Worm (Caenorhabditis elegans): Measurements from ENCODE around the gene M199.2.

M199.2 gene

DNA sequence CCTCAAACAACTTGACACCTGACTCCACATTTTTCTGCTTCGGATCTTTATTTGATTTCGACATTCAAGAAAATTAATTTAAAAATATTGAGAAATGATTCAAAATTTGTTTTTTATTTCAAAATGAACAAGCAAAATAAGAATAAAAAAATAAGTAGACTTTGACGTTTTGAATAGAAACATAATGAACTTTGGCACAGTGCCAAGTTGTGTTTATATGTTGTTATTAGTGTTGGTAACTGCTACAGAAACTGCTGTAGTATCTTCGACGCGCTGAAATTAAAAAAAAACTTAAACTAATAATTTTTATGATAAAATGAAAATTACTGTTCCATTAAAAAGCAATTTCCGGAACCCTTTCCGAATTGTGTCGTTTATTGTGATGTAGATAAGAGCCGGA, 42.9 kb upstream of the M199.2 start, which contains the start of gene Y41E3.18:
Gene Y41E3.18 (minus strand): TSS at position 101 of the 400 bp plus-strand sequence.
- TF ChIP-seq php-3 (GFP tag; IDR thresholded peaks at IDR 0.05) (no peak), unc-39 (tag; optimal IDR thresholded peaks at IDR 0.05) (no peak), vab-7 (GFP tag; IDR thresholded peaks at IDR 0.05) (no peak), ces-1 (GFP tag; optimal IDR thresholded peaks at IDR 0.05) (no peak), lin-39 (tag; optimal IDR thresholded peaks at IDR 0.05) (no peak), lin-13 (GFP tag; optimal IDR thresholded peaks at IDR 0.05) (no peak), spr-1 (tag; optimal IDR thresholded peaks at IDR 0.05) (no peak), ztf-11 (tag; optimal IDR thresholded peaks at IDR 0.05) (no peak), ceh-28 (tag; optimal IDR thresholded peaks at IDR 0.05) (no peak), nhr-28 (tag; optimal IDR thresholded peaks at IDR 0.05) (no peak), skn-1 (tag; optimal IDR thresholded peaks at IDR 0.05) (no peak), sdz-12 (GFP tag; optimal IDR thresholded peaks at IDR 0.05) (no peak), D1046.2 (GFP tag; IDR thresholded peaks at IDR 0.05) (no peak)

DNA sequence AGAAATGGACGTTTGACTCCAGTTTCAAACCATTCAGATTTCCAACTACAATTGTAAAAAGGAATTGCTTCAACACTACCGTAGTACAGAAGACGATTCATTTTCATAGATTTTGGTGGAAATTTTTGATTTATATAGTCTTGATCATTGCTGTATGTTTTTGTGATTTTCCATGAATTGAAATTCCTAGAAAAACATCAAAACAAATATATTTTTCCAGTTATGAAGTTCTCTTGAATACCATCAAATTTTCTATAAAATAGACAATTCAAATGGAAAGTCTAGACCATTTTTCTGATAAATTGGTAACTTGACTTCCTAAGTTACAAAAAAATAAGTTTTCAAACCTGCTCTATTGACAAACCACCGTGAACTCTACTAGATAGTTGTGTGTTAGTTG, 39.8 kb upstream of the M199.2 start, which contains the start of gene srt-48:
Gene srt-48 (minus strand): TSS at position 101 of the 400 bp plus-strand sequence.
- TF ChIP-seq dmd-6 (GFP tag; IDR thresholded peaks at IDR 0.05), result no peak
- TF ChIP-seq mxl-3 (GFP tag; optimal IDR thresholded peaks at IDR 0.05), result no peak
- no peak for TF ChIP-seq skn-1 (tag; optimal IDR thresholded peaks at IDR 0.05)
- no peak for TF ChIP-seq Y75B8A.6 (GFP tag; IDR thresholded peaks at IDR 0.05)
- no peak for TF ChIP-seq unc-39 (tag; optimal IDR thresholded peaks at IDR 0.05)
- no peak for TF ChIP-seq ZK546.5 (tag; optimal IDR thresholded peaks at IDR 0.05)
- no peak for TF ChIP-seq F37D6.2 (tag; optimal IDR thresholded peaks at IDR 0.05)
- TF ChIP-seq snpc-4 (tag; optimal IDR thresholded peaks at IDR 0.05), result no peak

DNA sequence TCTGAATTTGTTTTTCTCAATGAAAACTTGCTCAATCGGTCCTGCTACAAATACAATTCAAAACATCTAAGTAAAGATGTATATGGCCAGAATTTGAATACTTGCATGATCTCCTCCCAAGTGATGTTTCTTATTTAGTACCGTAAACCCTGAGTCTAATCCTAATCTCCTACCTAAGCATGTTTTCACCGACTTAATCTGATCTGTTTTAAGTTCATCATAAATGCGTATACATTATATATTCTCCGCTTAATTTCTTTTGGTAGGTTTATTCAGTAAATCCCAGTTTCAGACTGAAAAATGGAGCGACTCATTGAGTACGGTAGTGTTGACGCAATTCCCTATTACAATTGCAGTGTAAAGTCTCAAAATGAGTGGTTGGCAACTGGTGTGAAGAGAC, 34.2 kb upstream of the M199.2 start, which contains the start of gene srt-50:
Gene srt-50 (plus strand): TSS at position 301 of the 400 bp plus-strand sequence.
- TF ChIP-seq daf-19 (GFP tag; conservative IDR thresholded peaks at IDR 0.05) (no peak), aha-1 (tag) (no peak), nhr-11 (tag; optimal IDR thresholded peaks at IDR 0.05) (no peak), mxl-2 (GFP tag; conservative IDR thresholded peaks at IDR 0.05) (no peak), T20F7.1 (GFP tag; optimal IDR thresholded peaks at IDR 0.05) (no peak), zip-2 (tag; optimal IDR thresholded peaks at IDR 0.05) (no peak), ceh-20 (GFP tag; IDR thresholded peaks at IDR 0.05) (no peak), nhr-25 (tag; optimal IDR thresholded peaks at IDR 0.05; ENCODE audit: borderline replicate concordance, insufficient read depth) (no peak), fos-1 (tag; optimal IDR thresholded peaks at IDR 0.05) (no peak), set-16 (GFP tag; IDR thresholded peaks at IDR 0.05) (no peak), nhr-6 (tag; optimal IDR thresholded peaks at IDR 0.05) (no peak), F37D6.2 (tag; optimal IDR thresholded peaks at IDR 0.05) (no peak), zag-1 (tag; optimal IDR thresholded peaks at IDR 0.05) (no peak), zfp-2 (tag; optimal IDR thresholded peaks at IDR 0.05) (no peak), nhr-111 (GFP tag; optimal IDR thresholded peaks at IDR 0.05) (no peak)

DNA sequence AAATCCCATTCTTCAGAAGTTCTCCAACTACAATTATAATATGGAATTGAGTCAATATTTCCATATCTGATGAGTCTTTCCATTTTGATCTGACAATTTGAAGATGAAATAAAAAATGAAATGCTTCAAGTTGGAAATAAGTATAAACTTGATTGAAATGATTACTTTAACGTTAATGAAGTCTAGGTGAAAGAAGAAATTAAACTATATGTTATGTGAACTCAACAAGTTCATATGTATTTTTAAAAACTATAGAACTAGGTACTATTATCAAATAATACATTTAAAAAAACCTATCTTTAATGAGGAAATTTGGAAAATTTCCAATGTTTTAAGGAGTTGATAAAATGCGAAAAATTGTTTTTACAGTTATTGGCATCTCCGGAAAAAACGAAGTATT, 10.3 kb upstream of the M199.2 start, which contains the start of gene srt-49:
Gene srt-49 (minus strand): TSS at position 101 of the 400 bp plus-strand sequence.
- TF ChIP-seq T20F7.1 (GFP tag; optimal IDR thresholded peaks at IDR 0.05) (no peak), egl-43 (GFP tag; IDR thresholded peaks at IDR 0.05) (no peak), lin-13 (GFP tag; optimal IDR thresholded peaks at IDR 0.05) (no peak), arid-1 (GFP tag; conservative IDR thresholded peaks at IDR 0.05) (no peak), gei-8 (GFP tag; optimal IDR thresholded peaks at IDR 0.05) (no peak), ceh-62 (tag; optimal IDR thresholded peaks at IDR 0.05) (no peak), nhr-41 (GFP tag; IDR thresholded peaks at IDR 0.05) (no peak), mep-1 (tag; optimal IDR thresholded peaks at IDR 0.05) (no peak)
